Worm (Caenorhabditis elegans) whole organism, young adult: ENCODE measurements around the gene sre-46.

ENCODE experiments used
- C17E4.6 ChIP-seq: fragments of 200-800 bp; sonication (Bioruptor generic); IDR thresholded peaks from 2 replicates; pipeline ENCODE4 v1.3.6; 2022; ENCODE audit warnings: missing genetic modification reagents, missing genetic modification characterization, missing compliant biosample characterization
- F33H1.4 ChIP-seq: fragments of 200-800 bp; sonication (Bioruptor generic); IDR thresholded peaks from 2 replicates; pipeline ENCODE4 v1.3.6; 2022; ENCODE audit warnings: missing genetic modification reagents, missing genetic modification characterization, missing compliant biosample characterization
- F37B4.10 ChIP-seq: fragments of 200-800 bp; sonication (Bioruptor generic); IDR thresholded peaks from 2 replicates; pipeline ENCODE4 v1.3.6; 2022; ENCODE audit warnings: missing genetic modification characterization, missing compliant biosample characterization
- F39B2.1 ChIP-seq: fragments of 200-800 bp; sonication (Bioruptor generic); IDR thresholded peaks from 2 replicates; pipeline ENCODE4 v1.3.6; 2022; ENCODE audit warnings: missing genetic modification reagents, missing genetic modification characterization, missing compliant biosample characterization
- F55B11.4 ChIP-seq: sonication (generic microtip); optimal IDR thresholded peaks from 2 replicates; lab custom pipeline; 2016; ENCODE audit warnings: missing compliant biosample characterization, missing genetic modification characterization, borderline replicate concordance; ENCODE audit not compliant: insufficient read depth
- Y53G8AR.9 ChIP-seq: fragments of 200-800 bp; sonication (Bioruptor generic); conservative IDR thresholded peaks from 2 replicates; pipeline ENCODE4 v1.3.6; 2022; ENCODE audit warnings: missing genetic modification reagents, missing genetic modification characterization, missing compliant biosample characterization
- Y67H2A.10 ChIP-seq: fragments of 200-800 bp; sonication (Bioruptor generic); conservative IDR thresholded peaks from 2 replicates; pipeline ENCODE4 v1.3.6; 2022; ENCODE audit warnings: missing genetic modification reagents, missing genetic modification characterization, missing compliant biosample characterization
- attf-5 ChIP-seq: fragments of 200-800 bp; sonication (Bioruptor generic); optimal IDR thresholded peaks from 2 replicates; lab custom pipeline; 2018; ENCODE audit warnings: mild to moderate bottlenecking, missing genetic modification characterization, missing compliant biosample characterization
- ceh-100 ChIP-seq: fragments of 200-800 bp; sonication (Bioruptor generic); IDR thresholded peaks from 2 replicates; pipeline ENCODE4 v1.3.6; 2022; ENCODE audit warnings: missing genetic modification reagents, missing genetic modification characterization, missing compliant biosample characterization
- ceh-27 ChIP-seq: fragments of 200-800 bp; sonication (Bioruptor generic); optimal IDR thresholded peaks from 2 replicates; lab custom pipeline; 2018; ENCODE audit warnings: mild to moderate bottlenecking, missing genetic modification characterization, moderate library complexity, missing compliant biosample characterization
- ceh-40 ChIP-seq: fragments of 200-800 bp; sonication (Bioruptor generic); IDR thresholded peaks from 2 replicates; pipeline ENCODE4 v1.3.6; 2022; ENCODE audit warnings: missing genetic modification characterization, missing compliant biosample characterization
- chd-7 ChIP-seq: sonication (generic microtip); optimal IDR thresholded peaks from 2 replicates; lab custom pipeline; 2016; ENCODE audit warnings: mild to moderate bottlenecking, missing genetic modification characterization, moderate library complexity, missing compliant biosample characterization
- dpl-1 ChIP-seq: fragments of 150-350 bp; optimal IDR thresholded peaks from 2 replicates; lab custom pipeline; 2014; ENCODE audit warnings: missing biosample characterization, missing genetic modification reagents, missing genetic modification characterization
- egrh-3 ChIP-seq: fragments of 200-800 bp; sonication (Bioruptor generic); IDR thresholded peaks from 2 replicates; pipeline ENCODE4 v1.3.6; 2022; ENCODE audit warnings: missing genetic modification reagents, missing genetic modification characterization, missing compliant biosample characterization
- hlh-26 ChIP-seq: fragments of 200-800 bp; sonication (Bioruptor generic); conservative IDR thresholded peaks from 2 replicates; pipeline ENCODE4 v1.3.6; 2022; ENCODE audit warnings: missing genetic modification reagents, missing genetic modification characterization, missing compliant biosample characterization
- hrde-1 ChIP-seq: sonication (generic microtip); optimal IDR thresholded peaks from 2 replicates; lab custom pipeline; 2016; ENCODE audit warnings: missing genetic modification characterization, mild to moderate bottlenecking, missing compliant biosample characterization, moderate library complexity, missing genotype, missing genetic modification reagents, borderline replicate concordance
- let-526 ChIP-seq: fragments of 200-800 bp; sonication (Bioruptor generic); IDR thresholded peaks from 2 replicates; pipeline ENCODE4 v1.3.6; 2022; ENCODE audit warnings: missing genetic modification reagents, missing genetic modification characterization, missing compliant biosample characterization
- lin-26 ChIP-seq: fragments of 200-800 bp; sonication (Bioruptor generic); IDR thresholded peaks from 2 replicates; pipeline ENCODE4 v1.3.6; 2022; ENCODE audit warnings: missing genetic modification reagents, missing genetic modification characterization, missing compliant biosample characterization
- lin-40 ChIP-seq: sonication (generic microtip); optimal IDR thresholded peaks from 2 replicates; lab custom pipeline; 2016; ENCODE audit warnings: missing genetic modification characterization, mild to moderate bottlenecking, missing compliant biosample characterization, missing genotype, missing genetic modification reagents
- lsl-1 ChIP-seq: fragments of 200-800 bp; sonication (Bioruptor generic); optimal IDR thresholded peaks from 2 replicates; lab custom pipeline; 2018; ENCODE audit warnings: mild to moderate bottlenecking, missing genetic modification characterization, moderate library complexity, missing compliant biosample characterization
- lsy-27 ChIP-seq: sonication (generic microtip); optimal IDR thresholded peaks from 2 replicates; lab custom pipeline; 2017; ENCODE audit warnings: missing genetic modification characterization, mild to moderate bottlenecking, missing compliant biosample characterization, antibody characterized with exemption, missing genotype, borderline replicate concordance; ENCODE audit not compliant: insufficient read depth
- madf-6 ChIP-seq: fragments of 200-800 bp; sonication (Bioruptor generic); IDR thresholded peaks from 2 replicates; pipeline ENCODE4 v1.3.6; 2022; ENCODE audit warnings: missing genetic modification reagents, missing genetic modification characterization, missing compliant biosample characterization
- madf-8 ChIP-seq: fragments of 200-800 bp; sonication (Bioruptor generic); conservative IDR thresholded peaks from 2 replicates; pipeline ENCODE4 v1.3.6; 2022; ENCODE audit warnings: missing genetic modification reagents, missing genetic modification characterization, missing compliant biosample characterization
- nhr-80 ChIP-seq: sonication (generic microtip); optimal IDR thresholded peaks from 2 replicates; lab custom pipeline; 2016; ENCODE audit warnings: missing genetic modification characterization, missing compliant biosample characterization
- nhr-90 ChIP-seq: sonication (generic microtip); optimal IDR thresholded peaks from 2 replicates; lab custom pipeline; 2016; ENCODE audit warnings: missing genotype, mild to moderate bottlenecking, missing genetic modification characterization, missing compliant biosample characterization
- rpc-1 ChIP-seq, 2 experiments: fragments of 150-350 bp in 1 of 2; sonication (generic microtip) in 1 of 2; optimal IDR thresholded peaks; 2 replicates each; lab custom pipeline; 2014 to 2018; ENCODE audit warnings: missing biosample characterization in 1 of 2, missing genetic modification characterization in 1 of 2, missing genetic modification reagents in 1 of 2, missing genotype in 1 of 2
- snpc-4 ChIP-seq, 5 experiments: fragments of 150-350 bp in 1 of 5; sonication (generic microtip) in 4 of 5; optimal IDR thresholded peaks; 2 replicates each; lab custom pipeline; 2014 to 2018; ENCODE audit warnings: missing genetic modification characterization in 5 of 5, missing biosample characterization in 3 of 5, antibody characterized with exemption in 2 of 5, mild to moderate bottlenecking in 2 of 5, missing compliant biosample characterization in 2 of 5, missing genotype in 2 of 5, moderate library complexity in 2 of 5, missing genetic modification reagents in 1 of 5
- somi-1 ChIP-seq: fragments of 200-800 bp; sonication (Bioruptor generic); optimal IDR thresholded peaks from 2 replicates; lab custom pipeline; 2018; ENCODE audit warnings: mild to moderate bottlenecking, missing genetic modification characterization, missing compliant biosample characterization
- unc-62 ChIP-seq: fragments of 150-350 bp; optimal IDR thresholded peaks from 2 replicates; lab custom pipeline; 2014; ENCODE audit warnings: missing biosample characterization, missing genetic modification reagents, missing genetic modification characterization
- zfh-2 ChIP-seq: fragments of 200-800 bp; sonication (Bioruptor generic); conservative IDR thresholded peaks from 2 replicates; pipeline ENCODE4 v1.3.6; 2022; ENCODE audit warnings: missing genetic modification reagents, missing genetic modification characterization, missing compliant biosample characterization
- zim-3 ChIP-seq: sonication (generic microtip); optimal IDR thresholded peaks from 2 replicates; lab custom pipeline; 2017; ENCODE audit warnings: mild to moderate bottlenecking, missing genetic modification characterization, moderate library complexity, missing compliant biosample characterization
- ztf-26 ChIP-seq: sonication (generic microtip); optimal IDR thresholded peaks from 2 replicates; lab custom pipeline; 2017; ENCODE audit warnings: missing genetic modification characterization, missing compliant biosample characterization
- ztf-6 ChIP-seq: fragments of 200-800 bp; sonication (Bioruptor generic); IDR thresholded peaks from 2 replicates; pipeline ENCODE4 v1.3.6; 2022; ENCODE audit warnings: missing genetic modification reagents, missing genetic modification characterization, missing compliant biosample characterization

sre-46 gene

DNA sequence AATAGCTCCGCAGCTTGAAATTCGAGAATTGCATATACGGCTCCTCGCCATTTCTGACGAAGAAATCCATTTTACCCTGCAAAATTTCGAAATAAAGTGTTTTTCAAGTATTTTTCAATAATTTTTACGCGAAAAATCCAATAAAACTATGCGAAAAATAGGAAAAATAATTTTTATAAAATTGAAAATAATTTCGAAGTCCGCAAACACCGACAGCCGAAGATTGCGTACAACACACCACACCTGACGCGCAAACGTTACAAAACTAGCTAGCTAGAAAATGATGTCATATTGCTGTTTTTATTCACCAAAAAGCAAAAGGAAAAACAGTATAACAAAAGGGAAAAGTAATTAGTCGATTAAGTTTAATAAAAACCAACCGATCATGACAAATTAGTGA lies 26.4 kb downstream of the sre-46 start, which contains the start of gene rpoa-1:
TSS of gene rpoa-1 (minus strand) at position 84 of the 400 bp plus-strand sequence.
- no peak for TF ChIP-seq nhr-90 (tag; lab: Kevin White, UChicago)
- TF ChIP-seq snpc-4 (GFP tag; optimal IDR thresholded peaks at IDR 0.05; lab: Kevin White, UChicago): no peak
- peak in 1 of 4 experiments; percentile 8 for TF ChIP-seq snpc-4 (tag; optimal IDR thresholded peaks at IDR 0.05; lab: Kevin White, UChicago)
- peak; percentile 18; the same call in 1 of the 2 replicates for TF ChIP-seq madf-8 (GFP tag; lab: Robert Waterston, UW)
- TF ChIP-seq madf-6 (GFP tag; lab: Robert Waterston, UW): peak; percentile 57; the same call in 1 of the 2 replicates
- TF ChIP-seq lsl-1 (GFP tag; lab: Kevin White, UChicago): peak; percentile 36
- TF ChIP-seq, all 124 proteins: peak for 4

ce11 chrII:13685581-13685980 lies 35.5 kb downstream of the sre-46 start:
- peak; percentile 62 for TF ChIP-seq zfh-2
- TF ChIP-seq C17E4.6 (GFP tag; lab: Robert Waterston, UW): no peak

- TF ChIP-seq zim-3 (tag; lab: Kevin White, UChicago): no peak
- no peak for TF ChIP-seq attf-5
- TF ChIP-seq Y53G8AR.9 (GFP tag; lab: Robert Waterston, UW): no peak
- TF ChIP-seq ztf-26: peak; percentile 40
- no peak for TF ChIP-seq snpc-4 (GFP tag; optimal IDR thresholded peaks at IDR 0.05; lab: Kevin White, UChicago)
- no peak for TF ChIP-seq snpc-4 (tag; optimal IDR thresholded peaks at IDR 0.05; lab: Kevin White, UChicago)
- no peak for TF ChIP-seq ceh-100 (GFP tag; lab: Robert Waterston, UW)
- TF ChIP-seq somi-1: peak; percentile 21
- TF ChIP-seq C17E4.6 (GFP tag; lab: Robert Waterston, UW): no peak
- no peak for TF ChIP-seq unc-62
- no peak for TF ChIP-seq F37B4.10
- TF ChIP-seq ceh-40 (GFP tag; lab: Robert Waterston, UW): no peak
- peak; percentile 7 for TF ChIP-seq ceh-27
- TF ChIP-seq let-526 (GFP tag; lab: Robert Waterston, UW): no peak
- TF ChIP-seq lin-40 (tag; lab: Kevin White, UChicago): peak; percentile 49
- 0 out of 2 replicates have a peak, but pooled peaks have one; percentile 41 for TF ChIP-seq lin-26 (GFP tag; lab: Robert Waterston, UW)
- no peak for TF ChIP-seq ztf-6 (GFP tag; lab: Robert Waterston, UW)
- TF ChIP-seq F33H1.4 (GFP tag; lab: Robert Waterston, UW): no peak
- no peak for TF ChIP-seq hrde-1
- no peak for TF ChIP-seq hlh-26 (GFP tag; lab: Robert Waterston, UW)
- TF ChIP-seq madf-8 (GFP tag; lab: Robert Waterston, UW): no peak
Measured at ce11 chrII:13681063-13681462, 40.1 kb downstream of the sre-46 start.

DNA sequence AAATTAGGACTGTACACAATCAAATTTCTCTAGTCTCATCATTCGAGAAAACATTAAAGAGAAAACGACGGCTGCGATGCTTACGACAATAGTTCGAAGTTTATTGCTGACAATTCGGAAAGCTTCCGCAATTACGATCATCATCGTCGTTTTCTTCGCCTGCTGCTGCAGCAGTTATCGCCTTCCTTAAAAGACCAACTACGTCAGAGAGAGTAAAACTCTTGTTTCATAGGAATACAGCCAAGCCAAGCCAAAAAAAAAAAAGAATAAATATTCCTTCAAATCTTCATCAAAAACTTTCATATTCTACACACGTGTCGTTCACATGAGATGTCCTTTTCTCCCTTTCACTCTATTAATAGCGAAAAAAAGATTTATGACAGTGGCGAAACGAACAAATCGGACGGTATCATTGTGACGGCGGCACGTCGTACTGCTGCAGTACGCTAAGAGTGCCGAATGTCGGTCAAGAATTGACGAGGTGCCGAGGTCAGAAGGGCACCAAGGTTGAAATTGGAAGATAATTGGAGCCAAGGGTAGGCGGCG lies 41.3 kb downstream of the sre-46 start:
- no peak for TF ChIP-seq dpl-1 (GFP tag; lab: Kevin White, UChicago)
- TF ChIP-seq lsy-27 (tag; lab: Kevin White, UChicago): no peak
- no peak for TF ChIP-seq chd-7 (tag; lab: Kevin White, UChicago)
- no peak for TF ChIP-seq egrh-3 (GFP tag; lab: Robert Waterston, UW)
- TF ChIP-seq Y67H2A.10 (GFP tag; lab: Robert Waterston, UW): no peak
- no peak for TF ChIP-seq rpc-1 (optimal IDR thresholded peaks at IDR 0.05; lab: Kevin White, UChicago)
- no peak for TF ChIP-seq rpc-1 (tag; optimal IDR thresholded peaks at IDR 0.05; lab: Kevin White, UChicago)
- peak; percentile 24 for TF ChIP-seq ztf-26
- peak; percentile 33 for TF ChIP-seq lin-40 (tag; lab: Kevin White, UChicago)
- TF ChIP-seq F55B11.4 (tag; lab: Kevin White, UChicago): no peak
- no peak for TF ChIP-seq F39B2.1 (GFP tag; lab: Robert Waterston, UW)
- no peak for TF ChIP-seq nhr-80 (tag; lab: Kevin White, UChicago)
- TF ChIP-seq, all 124 proteins: peak for 2
